Fruit fly (Drosophila melanogaster) whole organism, embryonic: ENCODE measurements around the gene CG33502.
A peak's percentile ranks its signal among the peaks of the same experiment; 100 is the strongest.

Experiments used
- ATbp ChIP-seq: fragments of 200-800 bp; sonication (Bioruptor generic); optimal IDR thresholded peaks from 2 replicates; lab custom pipeline; 2017; ENCODE audit warnings: missing biosample characterization, mild to moderate bottlenecking, missing genetic modification characterization, missing genetic modification reagents
- Abd-B ChIP-seq: fragments of 200-800 bp; sonication (Bioruptor generic); optimal IDR thresholded peaks from 2 replicates; lab custom pipeline; 2018; ENCODE audit warnings: missing biosample characterization, mild to moderate bottlenecking, missing genetic modification characterization, moderate library complexity
- B-H2 ChIP-seq: fragments of 200-800 bp; sonication (Bioruptor generic); optimal IDR thresholded peaks from 2 replicates; lab custom pipeline; 2018; ENCODE audit warnings: missing biosample characterization, mild to moderate bottlenecking, missing genetic modification characterization
- BtbVII ChIP-seq: fragments of 200-800 bp; sonication (Bioruptor generic); optimal IDR thresholded peaks from 3 replicates; lab custom pipeline; 2017; ENCODE audit warnings: missing biosample characterization, mild to moderate bottlenecking, missing genetic modification characterization
- CG10565 ChIP-seq: fragments of 200-800 bp; sonication (Bioruptor generic); optimal IDR thresholded peaks from 3 replicates; lab custom pipeline; 2016; ENCODE audit warnings: missing biosample characterization, mild to moderate bottlenecking, missing genetic modification characterization
- CG11723 ChIP-seq: fragments of 200-800 bp; sonication (Bioruptor generic); optimal IDR thresholded peaks from 2 replicates; lab custom pipeline; 2017; ENCODE audit warnings: missing biosample characterization, mild to moderate bottlenecking, missing genetic modification characterization
- CG12155 ChIP-seq: fragments of 200-800 bp; sonication (Bioruptor generic); optimal IDR thresholded peaks from 3 replicates; lab custom pipeline; 2016; ENCODE audit warnings: missing biosample characterization, missing genetic modification characterization
- CG13424 ChIP-seq: fragments of 200-800 bp; sonication (Bioruptor generic); optimal IDR thresholded peaks from 2 replicates; lab custom pipeline; 2019; ENCODE audit warnings: missing biosample characterization, mild to moderate bottlenecking, missing genetic modification characterization, moderate library complexity
- CG13624 ChIP-seq: fragments of 200-800 bp; sonication (Bioruptor generic); optimal IDR thresholded peaks from 2 replicates; lab custom pipeline; 2016; ENCODE audit warnings: missing biosample characterization, missing genetic modification characterization
- CG14710 ChIP-seq: fragments of 200-800 bp; sonication (Bioruptor generic); optimal IDR thresholded peaks from 3 replicates; lab custom pipeline; 2019; ENCODE audit warnings: missing biosample characterization, mild to moderate bottlenecking, missing genetic modification characterization, moderate library complexity
- CG1529 ChIP-seq: fragments of 200-800 bp; sonication (Bioruptor generic); optimal IDR thresholded peaks from 3 replicates; lab custom pipeline; 2018; ENCODE audit warnings: missing biosample characterization, missing genetic modification characterization
- CG15514 ChIP-seq: fragments of 200-800 bp; sonication (Bioruptor generic); optimal IDR thresholded peaks from 3 replicates; lab custom pipeline; 2017; ENCODE audit warnings: missing biosample characterization, missing genetic modification characterization, mild to moderate bottlenecking, moderate library complexity, missing genetic modification reagents
- CG1647 ChIP-seq: fragments of 200-800 bp; sonication (Bioruptor generic); optimal IDR thresholded peaks from 3 replicates; lab custom pipeline; 2016; ENCODE audit warnings: missing biosample characterization, missing genetic modification characterization
- CG18262 ChIP-seq: fragments of 200-800 bp; optimal IDR thresholded peaks from 3 replicates; lab custom pipeline; 2019; ENCODE audit warnings: missing biosample characterization, mild to moderate bottlenecking, missing genetic modification characterization, moderate library complexity
- CG34224 ChIP-seq: fragments of 200-800 bp; sonication (Bioruptor generic); IDR thresholded peaks from 3 replicates; pipeline ENCODE4 v1.3.6; 2022; ENCODE audit warnings: missing biosample characterization, missing genetic modification characterization; ENCODE audit not compliant: partially characterized antibody
- CG3838 ChIP-seq: fragments of 200-800 bp; sonication (Bioruptor generic); optimal IDR thresholded peaks from 3 replicates; lab custom pipeline; 2016; ENCODE audit warnings: missing biosample characterization, missing genetic modification characterization
- CG6175 ChIP-seq: fragments of 200-800 bp; sonication (Bioruptor generic); IDR thresholded peaks from 3 replicates; pipeline ENCODE4 v1.3.6; 2022; ENCODE audit warnings: missing biosample characterization, missing genetic modification characterization
- CG7839 ChIP-seq: fragments of 200-800 bp; sonication (Bioruptor generic); optimal IDR thresholded peaks from 3 replicates; lab custom pipeline; 2018; ENCODE audit warnings: missing biosample characterization, mild to moderate bottlenecking, missing genetic modification characterization, moderate library complexity
- CG8924 ChIP-seq: fragments of 200-800 bp; optimal IDR thresholded peaks from 3 replicates; lab custom pipeline; 2019; ENCODE audit warnings: missing biosample characterization, mild to moderate bottlenecking, missing genetic modification characterization, moderate library complexity
- CrebB ChIP-seq: fragments of 200-800 bp; sonication (Bioruptor generic); optimal IDR thresholded peaks from 3 replicates; lab custom pipeline; 2018; ENCODE audit warnings: missing biosample characterization, mild to moderate bottlenecking, missing genetic modification characterization
- Dref ChIP-seq: fragments of 200-800 bp; sonication (Bioruptor generic); IDR thresholded peaks from 2 replicates; pipeline ENCODE4 v1.3.6; 2022; ENCODE audit warnings: missing biosample characterization, missing genetic modification characterization
- H15 ChIP-seq: fragments of 200-800 bp; sonication (Bioruptor generic); IDR thresholded peaks from 3 replicates; pipeline ENCODE4 v1.3.6; 2022; ENCODE audit warnings: missing biosample characterization, missing genetic modification characterization
- Hr78 ChIP-seq, 2 experiments: fragments of 200-800 bp in 1 of 2; fragments of >200 bp in 1 of 2; sonication (Bioruptor generic) in 1 of 2; optimal IDR thresholded peaks; 2 replicates each; lab custom pipeline; 2017 to 2019; ENCODE audit warnings: missing biosample characterization in 2 of 2, missing genetic modification characterization in 2 of 2, mild to moderate bottlenecking in 1 of 2, moderate library complexity in 1 of 2
- Lim3 ChIP-seq: fragments of 200-800 bp; sonication (Bioruptor generic); IDR thresholded peaks from 2 replicates; pipeline ENCODE4 v1.3.6; 2022; ENCODE audit warnings: missing biosample characterization, missing genetic modification characterization
- Lpt ChIP-seq: fragments of >200 bp; optimal IDR thresholded peaks from 2 replicates; lab custom pipeline; 2018; ENCODE audit warnings: missing biosample characterization, missing genetic modification characterization
- Max ChIP-seq: fragments of 200-800 bp; sonication (Bioruptor generic); optimal IDR thresholded peaks from 2 replicates; lab custom pipeline; 2016; ENCODE audit warnings: missing biosample characterization, mild to moderate bottlenecking, missing genetic modification characterization
- Ptx1 ChIP-seq: fragments of 200-800 bp; sonication (Bioruptor generic); IDR thresholded peaks from 2 replicates; pipeline ENCODE4 v1.3.6; 2022; ENCODE audit warnings: missing biosample characterization, missing genetic modification characterization
- Six4 ChIP-seq: fragments of 200-800 bp; sonication (Bioruptor generic); optimal IDR thresholded peaks from 2 replicates; lab custom pipeline; 2016; ENCODE audit warnings: missing biosample characterization, missing genetic modification characterization
- Sox102F ChIP-seq: fragments of 200-800 bp; sonication (Bioruptor generic); optimal IDR thresholded peaks from 2 replicates; lab custom pipeline; 2018; ENCODE audit warnings: missing biosample characterization, mild to moderate bottlenecking, missing genetic modification characterization, moderate library complexity
- ato ChIP-seq: fragments of 200-800 bp; sonication (Bioruptor generic); IDR thresholded peaks from 2 replicates; pipeline ENCODE4 v1.3.6; 2022; ENCODE audit warnings: missing biosample characterization, missing genetic modification characterization; ENCODE audit not compliant: partially characterized antibody
- btn ChIP-seq: fragments of 200-800 bp; sonication (Bioruptor generic); optimal IDR thresholded peaks from 2 replicates; lab custom pipeline; 2016; ENCODE audit warnings: missing biosample characterization, missing genetic modification characterization
- chm ChIP-seq: fragments of 200-800 bp; sonication (Bioruptor generic); IDR thresholded peaks from 2 replicates; pipeline ENCODE4 v1.3.6; 2022; ENCODE audit warnings: missing biosample characterization, missing genetic modification characterization
- crp ChIP-seq, 2 experiments: fragments of 200-800 bp; sonication (Bioruptor generic); optimal IDR thresholded peaks; 2 replicates in 1 of 2; 3 replicates in 1 of 2; lab custom pipeline; 2017; ENCODE audit warnings: missing biosample characterization in 2 of 2, missing genetic modification characterization in 2 of 2, mild to moderate bottlenecking in 1 of 2, moderate library complexity in 1 of 2
- eyg ChIP-seq: fragments of 200-800 bp; sonication (Bioruptor generic); optimal IDR thresholded peaks from 3 replicates; lab custom pipeline; 2016; ENCODE audit warnings: missing biosample characterization, missing genetic modification characterization
- fd64A ChIP-seq: fragments of 200-800 bp; sonication (Bioruptor generic); optimal IDR thresholded peaks from 3 replicates; lab custom pipeline; 2018; ENCODE audit warnings: missing biosample characterization, mild to moderate bottlenecking, missing genetic modification characterization
- gt ChIP-seq: fragments of 200-800 bp; sonication (Bioruptor generic); IDR thresholded peaks from 2 replicates; pipeline ENCODE4 v1.3.6; 2022; ENCODE audit warnings: missing biosample characterization, missing genetic modification characterization
- hkb ChIP-seq, 2 experiments: fragments of 200-800 bp in 1 of 2; fragments of >200 bp in 1 of 2; sonication (Bioruptor generic) in 1 of 2; IDR thresholded peaks in 1 of 2; optimal IDR thresholded peaks in 1 of 2; 2 replicates each; pipeline versions ENCODE4 v1.3.6 to Lab custom; 2017 to 2022; ENCODE audit warnings: missing biosample characterization in 1 of 2, missing genetic modification characterization in 1 of 2
- hth ChIP-seq: fragments of >200 bp; optimal IDR thresholded peaks from 2 replicates; lab custom pipeline; 2017; ENCODE audit warnings: inconsistent platforms
- maf-S ChIP-seq: fragments of 200-800 bp; sonication (Bioruptor generic); optimal IDR thresholded peaks from 2 replicates; lab custom pipeline; 2016; ENCODE audit warnings: missing biosample characterization, missing genetic modification characterization
- odd ChIP-seq: fragments of 200-800 bp; sonication (Bioruptor generic); optimal IDR thresholded peaks from 2 replicates; lab custom pipeline; 2017; ENCODE audit warnings: missing biosample characterization, mild to moderate bottlenecking, missing genetic modification characterization
- pho ChIP-seq: fragments of 200-800 bp; sonication (Bioruptor generic); optimal IDR thresholded peaks from 2 replicates; lab custom pipeline; 2016; ENCODE audit warnings: missing biosample characterization, missing genetic modification characterization
- pzg ChIP-seq: fragments of 200-800 bp; sonication (Bioruptor generic); optimal IDR thresholded peaks from 3 replicates; lab custom pipeline; 2018; ENCODE audit warnings: missing biosample characterization, mild to moderate bottlenecking, missing genetic modification characterization, moderate library complexity
- repo ChIP-seq: fragments of 200-800 bp; sonication (Bioruptor generic); optimal IDR thresholded peaks from 2 replicates; lab custom pipeline; 2016; ENCODE audit warnings: missing biosample characterization, missing genetic modification characterization
- row ChIP-seq: fragments of 200-800 bp; sonication (Bioruptor generic); IDR thresholded peaks from 3 replicates; pipeline ENCODE4 v1.3.6; 2022; ENCODE audit warnings: missing biosample characterization, missing genetic modification characterization
- sens ChIP-seq: fragments of 200-800 bp; sonication (Bioruptor generic); peaks from one replicate; lab custom pipeline; 2016; ENCODE audit warnings: missing biosample characterization, missing genetic modification characterization
- sima ChIP-seq: fragments of 200-800 bp; sonication (Bioruptor generic); optimal IDR thresholded peaks from 2 replicates; lab custom pipeline; 2016; ENCODE audit warnings: missing biosample characterization, missing genetic modification characterization
- slbo ChIP-seq: fragments of 200-800 bp; sonication (Bioruptor generic); IDR thresholded peaks from 2 replicates; pipeline ENCODE4 v1.3.6; 2022; ENCODE audit warnings: missing biosample characterization, missing genetic modification characterization
- ssp ChIP-seq: fragments of 200-800 bp; sonication (Bioruptor generic); IDR thresholded peaks from 2 replicates; pipeline ENCODE4 v1.3.6; 2022; ENCODE audit warnings: missing biosample characterization, missing genetic modification characterization
- tio ChIP-seq: fragments of 200-800 bp; sonication (Bioruptor generic); optimal IDR thresholded peaks from 2 replicates; lab custom pipeline; 2017; ENCODE audit warnings: missing biosample characterization, missing genetic modification characterization, inconsistent platforms
- trem ChIP-seq: fragments of 200-800 bp; optimal IDR thresholded peaks from 3 replicates; lab custom pipeline; 2019; ENCODE audit warnings: missing biosample characterization, mild to moderate bottlenecking, missing genetic modification characterization, moderate library complexity
- zfh1 ChIP-seq: fragments of 200-800 bp; sonication (Bioruptor generic); IDR thresholded peaks from 3 replicates; pipeline ENCODE4 v1.3.6; 2022; ENCODE audit warnings: missing biosample characterization, missing genetic modification characterization

The CG33502 gene

DNA sequence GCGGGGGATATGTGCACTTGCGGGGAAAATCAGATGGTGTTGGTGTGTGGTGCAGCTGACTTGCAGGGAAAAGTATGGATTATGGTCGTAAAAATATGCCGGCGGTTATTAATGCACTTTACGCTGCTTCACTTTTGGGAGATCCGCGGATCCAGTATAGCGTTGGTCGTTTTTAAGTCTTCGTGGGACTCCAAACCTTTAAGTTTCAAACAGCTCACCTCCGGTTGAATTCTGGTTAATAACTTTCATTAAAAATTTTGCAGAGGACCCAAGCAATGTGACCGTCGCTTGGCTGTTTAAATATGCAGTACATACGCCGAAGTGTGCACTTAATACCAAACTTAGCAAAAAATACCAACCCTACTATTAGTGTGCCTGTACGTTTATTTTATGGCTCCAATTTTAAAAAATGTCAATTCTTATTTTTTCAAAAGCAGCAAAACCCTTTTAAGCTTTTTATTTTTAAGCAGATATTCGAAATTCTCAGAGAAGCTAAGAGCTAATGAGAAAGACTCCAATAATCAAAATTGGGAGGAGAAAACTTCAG is 6.3 kb downstream of the CG33502 start, which contains the start of gene GCS2alpha (continued):
- no peak for TF ChIP-seq CG11723
- TF ChIP-seq zfh1 (GFP tag; lab: Robert Waterston, UW): no peak
- no peak for TF ChIP-seq CG1647 (GFP tag; lab: Kevin White, UChicago)
- no peak for TF ChIP-seq tio (GFP tag; lab: Kevin White, UChicago)
- TF ChIP-seq CG1529 (GFP tag; lab: Kevin White, UChicago): no peak
- no peak for TF ChIP-seq ato (GFP tag; lab: Robert Waterston, UW)
- no peak for TF ChIP-seq CG13624 (GFP tag; lab: Kevin White, UChicago)
- TF ChIP-seq Dref (GFP tag; lab: Robert Waterston, UW): 0 out of 2 replicates have a peak, but pooled peaks have one; percentile 34
- no peak for TF ChIP-seq Sox102F (GFP tag; lab: Kevin White, UChicago)
- no peak for TF ChIP-seq CG12155 (GFP tag; lab: Kevin White, UChicago)
- TF ChIP-seq pzg (GFP tag; lab: Kevin White, UChicago): peak; percentile 62
- peak; percentile 62 for TF ChIP-seq CG8924 (tag; lab: Kevin White, UChicago)
- TF ChIP-seq fd64A (GFP tag; lab: Kevin White, UChicago): no peak
- no peak for TF ChIP-seq CG34224 (GFP tag; lab: Robert Waterston, UW)
- no peak for TF ChIP-seq gt
- no peak for TF ChIP-seq maf-S (GFP tag; lab: Kevin White, UChicago)
- TF ChIP-seq Six4 (GFP tag; lab: Kevin White, UChicago): no peak
- peak; percentile 4 for TF ChIP-seq trem (tag; lab: Kevin White, UChicago)
- no peak for TF ChIP-seq CG13424
- no peak for TF ChIP-seq pho (GFP tag; lab: Kevin White, UChicago)
- no peak for TF ChIP-seq btn (GFP tag; lab: Kevin White, UChicago)
- TF ChIP-seq hth (lab: Kevin White, UChicago): no peak
- no peak for TF ChIP-seq H15 (GFP tag; lab: Robert Waterston, UW)
- no peak for TF ChIP-seq ssp
- no peak for TF ChIP-seq slbo (GFP tag; lab: Robert Waterston, UW)
- no peak for TF ChIP-seq sima (GFP tag; lab: Kevin White, UChicago)
- TF ChIP-seq eyg: no peak
- no peak for TF ChIP-seq Abd-B
- peak in 1 of 2 experiments; percentile 32 for TF ChIP-seq crp (GFP tag; optimal IDR thresholded peaks at IDR 0.05; lab: Kevin White, UChicago)
- no peak for TF ChIP-seq hkb (optimal IDR thresholded peaks at IDR 0.05; lab: Kevin White, UChicago)
- TF ChIP-seq hkb (GFP tag; IDR thresholded peaks at IDR 0.05; lab: Robert Waterston, UW): no peak
- TF ChIP-seq Ptx1: no peak
- TF ChIP-seq CG15514 (GFP tag; lab: Kevin White, UChicago): peak; percentile 23
- peak; percentile 12; the same call in 1 of the 3 replicates for TF ChIP-seq row
- no peak for TF ChIP-seq CG7839
- no peak for TF ChIP-seq odd (GFP tag; lab: Kevin White, UChicago)
- TF ChIP-seq CG10565: no peak
- no peak for TF ChIP-seq CG6175 (GFP tag; lab: Robert Waterston, UW)
- TF ChIP-seq Hr78 (GFP tag; optimal IDR thresholded peaks at IDR 0.05; lab: Kevin White, UChicago): no peak
- TF ChIP-seq repo (GFP tag; lab: Kevin White, UChicago): no peak
- peak; percentile 34 for TF ChIP-seq CG14710
- no peak for TF ChIP-seq Lim3 (GFP tag; lab: Robert Waterston, UW)
- TF ChIP-seq Max (GFP tag; lab: Kevin White, UChicago): no peak
- TF ChIP-seq CG3838 (GFP tag; lab: Kevin White, UChicago): no peak
- TF ChIP-seq chm (GFP tag; lab: Robert Waterston, UW): no peak
- TF ChIP-seq CrebB: no peak
- no peak for TF ChIP-seq B-H2 (GFP tag; lab: Kevin White, UChicago)
- TF ChIP-seq ATbp (GFP tag; lab: Kevin White, UChicago): no peak
- TF ChIP-seq sens (GFP tag; lab: Kevin White, UChicago): no peak
- TF ChIP-seq CG18262: no peak
- no peak for TF ChIP-seq Lpt (GFP tag; lab: Kevin White, UChicago)
- no peak for TF ChIP-seq BtbVII
